Worm (Caenorhabditis elegans) whole organism, mixed stage, embryonic: Measurements from ENCODE around the gene F22E5.6.

Experiments
- ceh-43 ChIP-seq: fragments of 200-800 bp; sonication (Bioruptor generic); optimal IDR thresholded peaks from 2 replicates; lab custom pipeline; 2018; ENCODE audit warnings: mild to moderate bottlenecking, missing genetic modification characterization, moderate library complexity, missing compliant biosample characterization
- hlh-1 ChIP-seq: fragments of 150-350 bp; optimal IDR thresholded peaks from 2 replicates; lab custom pipeline; 2014; ENCODE audit warnings: missing biosample characterization, missing genetic modification reagents, missing genetic modification characterization
- lin-13 ChIP-seq: fragments of 150-350 bp; optimal IDR thresholded peaks from 2 replicates; lab custom pipeline; 2014; ENCODE audit warnings: missing biosample characterization, missing genetic modification characterization
- lin-32 ChIP-seq: fragments of 200-800 bp; sonication (Bioruptor generic); optimal IDR thresholded peaks from 2 replicates; lab custom pipeline; 2018; ENCODE audit warnings: mild to moderate bottlenecking, missing genetic modification characterization, missing compliant biosample characterization
- lsy-2 ChIP-seq: fragments of 150-350 bp; optimal IDR thresholded peaks from 2 replicates; lab custom pipeline; 2014; ENCODE audit warnings: missing biosample characterization, missing genetic modification characterization
- nhr-12 ChIP-seq: fragments of 150-350 bp; optimal IDR thresholded peaks from 2 replicates; lab custom pipeline; 2014; ENCODE audit warnings: missing biosample characterization, missing genetic modification characterization
- nhr-76 ChIP-seq: sonication (generic microtip); optimal IDR thresholded peaks from 2 replicates; lab custom pipeline; 2017; ENCODE audit warnings: missing biosample characterization, missing genetic modification characterization
- unc-120 ChIP-seq: sonication (generic microtip); optimal IDR thresholded peaks from 2 replicates; lab custom pipeline; 2017; ENCODE audit warnings: missing genetic modification characterization, missing compliant biosample characterization; ENCODE audit not compliant: poor library complexity, severe bottlenecking
- ztf-11 ChIP-seq: fragments of 150-350 bp; optimal IDR thresholded peaks from 2 replicates; lab custom pipeline; 2014; ENCODE audit warnings: missing biosample characterization, missing genetic modification characterization

DNA sequence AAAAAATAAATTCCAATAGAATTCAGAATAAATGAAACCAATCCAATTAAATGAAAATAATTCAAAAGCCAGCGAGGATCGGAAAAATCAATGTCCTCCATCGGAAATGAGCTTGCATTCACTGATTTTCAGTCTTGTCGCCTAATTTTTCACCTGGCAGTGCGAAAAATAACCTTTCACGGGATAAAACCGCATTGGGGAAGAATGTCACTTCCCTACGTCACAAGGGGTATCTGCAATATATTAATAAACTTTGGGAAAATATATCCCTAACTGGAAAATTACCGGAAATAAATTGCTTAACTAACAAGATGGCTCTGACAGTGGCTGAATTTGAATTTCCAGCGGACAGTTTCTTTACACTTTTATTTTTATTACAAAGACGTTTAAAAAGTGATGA is 44.3 kb upstream of the F22E5.6 start, which contains the start of gene sri-77:
- TF ChIP-seq hlh-1 (tag; lab: Kevin White, UChicago) (no peak), lsy-2 (no peak), nhr-12 (no peak), ztf-11 (tag; lab: Kevin White, UChicago) (no peak), ceh-43 (GFP tag; lab: Kevin White, UChicago) (no peak), unc-120 (tag; lab: Kevin White, UChicago) (no peak), lin-32 (no peak), nhr-76 (tag; lab: Kevin White, UChicago) (no peak), lin-13 (no peak)
